Worm (Caenorhabditis elegans): ENCODE results near the gene cfp-1.

DNA sequence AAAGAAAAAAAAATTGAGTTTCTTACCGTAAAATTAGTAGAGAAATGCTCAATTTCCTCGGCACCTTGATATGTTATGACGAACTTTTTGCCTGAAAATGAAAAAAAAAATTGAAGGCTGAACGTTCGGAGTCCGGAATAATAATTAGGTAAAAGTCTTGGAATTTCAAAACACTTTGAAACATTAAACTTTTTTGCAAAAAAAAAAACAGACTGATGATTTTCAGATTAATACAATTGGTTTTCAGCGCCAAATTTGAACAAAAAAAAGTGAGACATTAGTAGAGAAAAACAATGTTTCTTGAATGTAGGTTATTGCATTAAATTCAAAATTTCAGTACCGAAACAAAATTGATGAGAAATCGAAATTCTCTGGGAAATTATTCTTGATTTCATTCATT, 46.7 kb downstream of the cfp-1 start, which contains the start of gene nkcc-1:
- TF ChIP-seq ama-1 (optimal IDR thresholded peaks at IDR 0.05) (no peak), lin-13 (GFP tag; optimal IDR thresholded peaks at IDR 0.05) (no peak), alr-1 (tag; optimal IDR thresholded peaks at IDR 0.05; ENCODE audit: borderline replicate concordance) (no peak), ztf-4 (tag; optimal IDR thresholded peaks at IDR 0.05) (no peak), elt-2 (tag; optimal IDR thresholded peaks at IDR 0.05) (no peak), nhr-28 (tag; optimal IDR thresholded peaks at IDR 0.05) (no peak), skn-1 (tag; optimal IDR thresholded peaks at IDR 0.05) (no peak), zag-1 (tag; optimal IDR thresholded peaks at IDR 0.05) (no peak), fkh-4 (tag; optimal IDR thresholded peaks at IDR 0.05; ENCODE audit: borderline replicate concordance) (no peak), dpl-1 (GFP tag; optimal IDR thresholded peaks at IDR 0.05) (no peak), nhr-47 (tag; optimal IDR thresholded peaks at IDR 0.05) (no peak), aha-1 (tag; optimal IDR thresholded peaks at IDR 0.05) (no peak), lin-35 (GFP tag; optimal IDR thresholded peaks at IDR 0.05) (no peak), mep-1 (tag; optimal IDR thresholded peaks at IDR 0.05) (no peak)
